Worm (Caenorhabditis elegans) whole organism, mixed stage, embryonic: ENCODE measurements around the gene ugt-58.

Source experiments
- M03D4.4 ChIP-seq: sonication (generic microtip); optimal IDR thresholded peaks from 2 replicates; lab custom pipeline; 2017; ENCODE audit warnings: mild to moderate bottlenecking, missing genetic modification characterization, missing compliant biosample characterization
- bed-3 ChIP-seq: fragments of 200-800 bp; sonication (Bioruptor generic); optimal IDR thresholded peaks from 3 replicates; lab custom pipeline; 2018; ENCODE audit warnings: mild to moderate bottlenecking, missing genetic modification characterization, moderate library complexity, missing compliant biosample characterization
- blmp-1 ChIP-seq: fragments of 150-350 bp; optimal IDR thresholded peaks from 2 replicates; lab custom pipeline; 2014; ENCODE audit warnings: missing biosample characterization, missing genetic modification characterization
- ceh-43 ChIP-seq: fragments of 200-800 bp; sonication (Bioruptor generic); optimal IDR thresholded peaks from 2 replicates; lab custom pipeline; 2018; ENCODE audit warnings: mild to moderate bottlenecking, missing genetic modification characterization, moderate library complexity, missing compliant biosample characterization
- ceh-83 ChIP-seq: fragments of 200-800 bp; sonication (Bioruptor generic); optimal IDR thresholded peaks from 2 replicates; lab custom pipeline; 2018; ENCODE audit warnings: mild to moderate bottlenecking, missing genetic modification characterization, missing compliant biosample characterization
- ces-1 ChIP-seq: fragments of 150-350 bp; optimal IDR thresholded peaks from 2 replicates; lab custom pipeline; 2014; ENCODE audit warnings: missing biosample characterization, missing genetic modification reagents, missing genetic modification characterization
- drap-1 ChIP-seq: fragments of 200-800 bp; sonication (Bioruptor generic); optimal IDR thresholded peaks from 3 replicates; lab custom pipeline; 2018; ENCODE audit warnings: mild to moderate bottlenecking, missing genetic modification characterization, missing compliant biosample characterization
- elt-1 ChIP-seq: sonication (generic microtip); optimal IDR thresholded peaks from 2 replicates; lab custom pipeline; 2017; ENCODE audit warnings: missing genetic modification characterization, mild to moderate bottlenecking, missing compliant biosample characterization, antibody characterized with exemption, moderate library complexity, borderline replicate concordance; ENCODE audit not compliant: insufficient read depth
- elt-3 ChIP-seq: fragments of 150-350 bp; optimal IDR thresholded peaks from 2 replicates; lab custom pipeline; 2014; ENCODE audit warnings: missing biosample characterization, missing genetic modification characterization
- flh-1 ChIP-seq: fragments of 200-800 bp; sonication (Bioruptor generic); optimal IDR thresholded peaks from 2 replicates; lab custom pipeline; 2018; ENCODE audit warnings: mild to moderate bottlenecking, missing genetic modification characterization, moderate library complexity, missing compliant biosample characterization
- ham-2 ChIP-seq: fragments of 200-800 bp; sonication (Bioruptor generic); optimal IDR thresholded peaks from 2 replicates; lab custom pipeline; 2018; ENCODE audit warnings: mild to moderate bottlenecking, missing genetic modification characterization, missing compliant biosample characterization
- hlh-1 ChIP-seq: fragments of 150-350 bp; optimal IDR thresholded peaks from 2 replicates; lab custom pipeline; 2014; ENCODE audit warnings: missing biosample characterization, missing genetic modification reagents, missing genetic modification characterization
- lin-13 ChIP-seq: fragments of 150-350 bp; optimal IDR thresholded peaks from 2 replicates; lab custom pipeline; 2014; ENCODE audit warnings: missing biosample characterization, missing genetic modification characterization
- lsy-2 ChIP-seq: fragments of 150-350 bp; optimal IDR thresholded peaks from 2 replicates; lab custom pipeline; 2014; ENCODE audit warnings: missing biosample characterization, missing genetic modification characterization
- mab-5 ChIP-seq: fragments of 150-350 bp; optimal IDR thresholded peaks from 2 replicates; lab custom pipeline; 2014; ENCODE audit warnings: missing biosample characterization, missing genetic modification characterization
- mep-1 ChIP-seq: fragments of 150-350 bp; optimal IDR thresholded peaks from 2 replicates; lab custom pipeline; 2017; ENCODE audit warnings: missing biosample characterization, missing genetic modification reagents, missing genetic modification characterization, inconsistent platforms
- mls-2 ChIP-seq: sonication (generic microtip); optimal IDR thresholded peaks from 2 replicates; lab custom pipeline; 2016; ENCODE audit warnings: mild to moderate bottlenecking, missing genetic modification characterization, moderate library complexity, missing compliant biosample characterization
- nhr-12 ChIP-seq: fragments of 150-350 bp; optimal IDR thresholded peaks from 2 replicates; lab custom pipeline; 2014; ENCODE audit warnings: missing biosample characterization, missing genetic modification characterization
- nhr-2 ChIP-seq: fragments of 150-350 bp; optimal IDR thresholded peaks from 2 replicates; lab custom pipeline; 2014; ENCODE audit warnings: missing biosample characterization, missing genetic modification characterization
- nhr-237 ChIP-seq: fragments of 150-350 bp; optimal IDR thresholded peaks from 2 replicates; lab custom pipeline; 2014; ENCODE audit warnings: missing biosample characterization, missing genetic modification characterization
- nhr-28 ChIP-seq: fragments of 150-350 bp; optimal IDR thresholded peaks from 2 replicates; lab custom pipeline; 2014; ENCODE audit warnings: missing biosample characterization, missing genetic modification characterization
- nhr-76 ChIP-seq: sonication (generic microtip); optimal IDR thresholded peaks from 2 replicates; lab custom pipeline; 2017; ENCODE audit warnings: missing biosample characterization, missing genetic modification characterization
- sem-2 ChIP-seq: fragments of 200-800 bp; sonication (Bioruptor generic); optimal IDR thresholded peaks from 2 replicates; lab custom pipeline; 2018; ENCODE audit warnings: mild to moderate bottlenecking, missing genetic modification characterization, missing compliant biosample characterization
- snpc-4 ChIP-seq: fragments of 150-350 bp; optimal IDR thresholded peaks from 2 replicates; lab custom pipeline; 2014; ENCODE audit warnings: missing biosample characterization, missing genetic modification characterization
- tbx-8 ChIP-seq: fragments of 200-800 bp; sonication (Bioruptor generic); optimal IDR thresholded peaks from 2 replicates; lab custom pipeline; 2018; ENCODE audit warnings: mild to moderate bottlenecking, missing genetic modification characterization, moderate library complexity, missing compliant biosample characterization
- unc-39 ChIP-seq: fragments of 150-350 bp; optimal IDR thresholded peaks from 2 replicates; lab custom pipeline; 2014; ENCODE audit warnings: missing biosample characterization, missing genetic modification characterization
- unc-62 ChIP-seq: fragments of 150-350 bp; optimal IDR thresholded peaks from 2 replicates; lab custom pipeline; 2014; ENCODE audit warnings: missing biosample characterization, missing genetic modification reagents, missing genetic modification characterization
- zip-8 ChIP-seq: fragments of 150-350 bp; optimal IDR thresholded peaks from 2 replicates; lab custom pipeline; 2014; ENCODE audit warnings: missing biosample characterization, missing genetic modification characterization
- ztf-11 ChIP-seq: fragments of 150-350 bp; optimal IDR thresholded peaks from 2 replicates; lab custom pipeline; 2014; ENCODE audit warnings: missing biosample characterization, missing genetic modification characterization

Gene ugt-58

DNA sequence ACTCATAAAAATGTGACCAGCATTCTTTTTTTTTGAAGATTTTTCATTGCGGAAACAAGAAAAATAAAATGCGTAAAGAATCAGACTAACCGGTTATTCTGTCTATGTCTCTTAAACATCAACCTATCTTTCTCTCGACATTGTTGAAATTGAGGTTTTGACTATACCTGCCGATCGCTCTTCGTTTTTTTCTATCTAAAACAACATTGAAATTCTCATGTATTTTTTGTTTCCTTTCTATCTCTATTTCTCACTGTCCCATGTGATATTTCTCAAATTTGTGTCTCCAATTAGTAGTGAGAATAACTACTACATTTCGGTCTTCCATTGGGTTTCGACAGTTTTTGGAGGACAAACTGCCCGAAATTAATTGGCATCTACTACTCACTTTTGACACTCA is 25.7 kb downstream of the ugt-58 start:
- TF ChIP-seq lin-13 (tag; lab: Kevin White, UChicago), result no peak
- TF ChIP-seq lsy-2, result no peak
- no peak for TF ChIP-seq zip-8 (tag; lab: Kevin White, UChicago)
- TF ChIP-seq unc-39 (tag; lab: Kevin White, UChicago), result no peak
- TF ChIP-seq elt-3, result no peak
- no peak for TF ChIP-seq snpc-4 (tag; lab: Kevin White, UChicago)
- no peak for TF ChIP-seq blmp-1 (tag; lab: Kevin White, UChicago)
- TF ChIP-seq M03D4.4 (tag; lab: Kevin White, UChicago), result no peak
- no peak for TF ChIP-seq ceh-83 (GFP tag; lab: Kevin White, UChicago)
- TF ChIP-seq nhr-28 (tag; lab: Kevin White, UChicago), result no peak
- TF ChIP-seq tbx-8, result no peak
- no peak for TF ChIP-seq ham-2 (GFP tag; lab: Kevin White, UChicago)
- TF ChIP-seq ces-1 (GFP tag; lab: Kevin White, UChicago), result no peak
- no peak for TF ChIP-seq nhr-76 (tag; lab: Kevin White, UChicago)
- no peak for TF ChIP-seq flh-1
- TF ChIP-seq ztf-11 (tag; lab: Kevin White, UChicago), result no peak
- no peak for TF ChIP-seq mab-5 (tag; lab: Kevin White, UChicago)
- no peak for TF ChIP-seq mep-1 (tag; lab: Kevin White, UChicago)
- TF ChIP-seq nhr-237 (tag; lab: Kevin White, UChicago), result no peak
- TF ChIP-seq, all 35 proteins: peak for 0

- TF ChIP-seq M03D4.4 (tag; lab: Kevin White, UChicago), result no peak
- no peak for TF ChIP-seq mab-5 (tag; lab: Kevin White, UChicago)
- no peak for TF ChIP-seq elt-3
- no peak for TF ChIP-seq nhr-12
- TF ChIP-seq ham-2 (GFP tag; lab: Kevin White, UChicago), result no peak
- no peak for TF ChIP-seq flh-1
- no peak for TF ChIP-seq bed-3 (GFP tag; lab: Kevin White, UChicago)
- no peak for TF ChIP-seq zip-8 (tag; lab: Kevin White, UChicago)
- TF ChIP-seq lsy-2, result no peak
- no peak for TF ChIP-seq mls-2 (tag; lab: Kevin White, UChicago)
- TF ChIP-seq sem-2 (GFP tag; lab: Kevin White, UChicago), result no peak
- no peak for TF ChIP-seq drap-1 (GFP tag; lab: Kevin White, UChicago)
- TF ChIP-seq lin-13 (tag; lab: Kevin White, UChicago), result no peak
- no peak for TF ChIP-seq elt-1 (tag; lab: Kevin White, UChicago)
These were observed 26.7 kb downstream of the ugt-58 start, which contains the start of gene F35H8.4 for ce11 chrII:9559929-9560328. TSS of gene F35H8.4 (minus strand) at chrII:9560029.

ce11 chrII:9558906-9559305 is 27.7 kb downstream of the ugt-58 start:
- TF ChIP-seq nhr-237 (tag; lab: Kevin White, UChicago) (no peak), unc-39 (tag; lab: Kevin White, UChicago) (no peak), nhr-2 (tag; lab: Kevin White, UChicago) (no peak), flh-1 (no peak), ztf-11 (tag; lab: Kevin White, UChicago) (no peak), elt-3 (no peak), nhr-28 (tag; lab: Kevin White, UChicago) (no peak), M03D4.4 (tag; lab: Kevin White, UChicago) (no peak), ceh-43 (GFP tag; lab: Kevin White, UChicago) (no peak), ces-1 (GFP tag; lab: Kevin White, UChicago) (no peak), ceh-83 (GFP tag; lab: Kevin White, UChicago) (no peak), hlh-1 (no peak), ham-2 (GFP tag; lab: Kevin White, UChicago) (no peak), snpc-4 (tag; lab: Kevin White, UChicago) (no peak), nhr-12 (no peak), bed-3 (GFP tag; lab: Kevin White, UChicago) (no peak), mep-1 (tag; lab: Kevin White, UChicago) (no peak), sem-2 (GFP tag; lab: Kevin White, UChicago) (no peak), unc-62 (no peak)
- TF ChIP-seq, all 35 proteins: peak for 0

DNA sequence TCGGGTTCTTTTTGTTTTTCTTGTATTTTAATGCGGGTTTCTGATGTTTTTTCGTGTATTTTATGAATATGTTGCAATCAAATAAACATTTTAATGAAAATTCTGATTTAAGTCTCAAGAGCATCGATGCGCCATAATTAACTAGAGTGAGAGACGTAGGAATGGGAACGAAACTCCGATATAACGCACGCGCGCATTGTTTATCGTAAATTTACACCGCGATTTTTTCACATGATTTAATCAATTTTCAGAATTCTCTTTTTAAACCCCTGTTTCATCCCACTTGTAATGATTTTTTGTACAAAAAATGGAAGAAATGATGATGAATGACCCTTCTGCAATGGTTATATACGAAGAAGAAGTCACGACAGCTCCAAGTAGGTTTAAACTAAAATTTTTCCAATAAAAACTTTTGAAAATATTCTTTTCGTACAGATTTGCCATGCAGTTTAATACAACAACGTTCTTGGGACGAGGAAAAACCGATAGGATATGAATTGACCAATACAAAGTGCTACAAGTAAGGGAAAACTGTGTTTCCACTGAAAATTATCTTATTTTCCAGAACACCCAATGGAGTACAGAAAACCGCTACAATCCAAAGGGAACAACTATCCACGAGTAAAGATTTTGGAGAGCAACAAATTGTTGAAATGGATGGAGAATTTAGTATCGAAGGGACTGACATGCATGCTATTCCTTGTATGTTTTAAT is 29.0 kb downstream of the ugt-58 start, which contains the start of gene zfp-2:
TSS of gene zfp-2 (plus strand) at position 214 of the 714 bp plus-strand sequence.
- TF ChIP-seq ces-1 (GFP tag; lab: Kevin White, UChicago), result peak; percentile 82
- peak; percentile 8 for TF ChIP-seq lsy-2
- no peak for TF ChIP-seq mep-1 (tag; lab: Kevin White, UChicago)

- TF ChIP-seq elt-3 (no peak), nhr-12 (no peak), snpc-4 (tag; lab: Kevin White, UChicago) (no peak), bed-3 (GFP tag; lab: Kevin White, UChicago) (no peak), nhr-28 (tag; lab: Kevin White, UChicago) (no peak), drap-1 (GFP tag; lab: Kevin White, UChicago) (no peak)
These were observed 30.0 kb downstream of the ugt-58 start for ce11 chrII:9556582-9556981.
